Worm (Caenorhabditis elegans): ENCODE data around the gene his-61.

DNA sequence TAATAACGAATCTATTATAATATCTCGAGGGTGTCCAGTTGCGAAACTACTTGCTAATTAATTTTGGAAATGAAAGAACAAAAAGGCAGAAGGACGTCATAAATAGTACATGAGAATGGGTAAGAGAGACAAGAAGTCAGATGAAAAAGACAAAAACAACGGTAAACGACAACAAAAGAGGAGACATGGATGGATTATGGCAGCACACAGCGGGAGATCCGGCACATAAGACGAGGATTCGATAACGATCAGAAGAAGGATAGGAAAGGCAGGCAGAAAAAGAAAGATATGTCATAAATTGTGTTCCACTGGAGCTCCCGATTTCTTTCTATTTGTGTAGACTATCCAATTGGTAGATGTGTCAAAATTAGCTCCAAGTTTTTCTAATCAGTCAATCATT, 35.6 kb upstream of the his-61 start:
- TF ChIP-seq drap-1 (GFP tag; optimal IDR thresholded peaks at IDR 0.05) (no peak), blmp-1 (tag; optimal IDR thresholded peaks at IDR 0.05) (no peak), snpc-4 (tag; optimal IDR thresholded peaks at IDR 0.05) (no peak), elt-1 (tag; optimal IDR thresholded peaks at IDR 0.05; ENCODE audit: borderline replicate concordance, insufficient read depth) (peak; percentile 50), ztf-11 (tag; optimal IDR thresholded peaks at IDR 0.05) (no peak), mep-1 (tag; optimal IDR thresholded peaks at IDR 0.05) (no peak), unc-62 (GFP tag; optimal IDR thresholded peaks at IDR 0.05) (no peak), elt-3 (tag; optimal IDR thresholded peaks at IDR 0.05) (no peak), nhr-28 (tag; optimal IDR thresholded peaks at IDR 0.05) (no peak), lsy-2 (tag; optimal IDR thresholded peaks at IDR 0.05) (no peak), pha-4 (tag; optimal IDR thresholded peaks at IDR 0.05) (no peak)
